Fruit fly (Drosophila melanogaster): ENCODE data around the gene Prosalpha2.
"Not testable (repeated sequence)": the region's sequence is repeated elsewhere in the genome, so short reads cannot be mapped to it uniquely, and the experiment has no call there.

The Prosalpha2 gene

DNA sequence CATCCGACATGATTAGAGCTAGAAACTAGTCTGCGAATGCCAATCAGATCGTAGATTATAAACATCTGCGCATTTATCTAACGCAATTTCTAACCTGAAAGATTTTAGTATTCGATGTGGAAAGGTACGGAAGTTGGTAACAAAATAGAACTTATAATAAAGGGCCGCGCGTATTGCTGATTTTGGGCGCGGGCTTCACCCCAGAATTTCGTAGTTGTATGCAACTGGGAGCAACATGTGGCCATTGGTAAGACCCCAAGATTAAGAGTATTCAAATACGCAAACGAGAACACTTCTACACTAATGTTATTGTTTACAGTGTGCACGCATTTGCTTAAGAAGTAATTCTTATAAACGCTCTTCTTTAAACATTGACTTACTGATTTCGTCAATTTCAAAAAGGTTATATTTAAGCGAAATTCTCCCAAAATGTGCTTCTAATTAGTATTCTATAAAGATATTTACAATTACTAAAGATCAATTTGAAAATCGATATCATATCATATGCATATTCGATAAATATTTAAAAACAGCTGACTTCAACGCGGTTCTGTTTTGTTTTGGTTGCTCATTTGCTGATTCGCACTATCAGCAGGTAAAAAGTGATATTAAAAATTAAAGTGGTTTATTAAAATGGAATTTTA is 28.9 kb downstream of the Prosalpha2 start, which contains the start of the genes CG5961 and Polr3C (continued):
- TF ChIP-seq kni (GFP tag; optimal IDR thresholded peaks at IDR 0.05) = no peak
- no peak for TF ChIP-seq Neu2 (GFP tag; optimal IDR thresholded peaks at IDR 0.05; ENCODE audit: borderline replicate concordance)
- no peak for TF ChIP-seq fru (optimal IDR thresholded peaks at IDR 0.05)
- TF ChIP-seq tup (GFP tag; optimal IDR thresholded peaks at IDR 0.05) = no peak
- TF ChIP-seq NfI (GFP tag; optimal IDR thresholded peaks at IDR 0.05) = no peak
- no peak for TF ChIP-seq CG34422 (GFP tag; IDR thresholded peaks at IDR 0.05)
- TF ChIP-seq al (GFP tag; IDR thresholded peaks at IDR 0.05) = no peak
- no peak for TF ChIP-seq slbo (GFP tag; IDR thresholded peaks at IDR 0.05)
- no peak for TF ChIP-seq Sry-β (GFP tag; optimal IDR thresholded peaks at IDR 0.05)
- TF ChIP-seq CG43689 (GFP tag; IDR thresholded peaks at IDR 0.05) = no peak
- no peak for TF ChIP-seq Spps (tag; optimal IDR thresholded peaks at IDR 0.05)
- no peak for TF ChIP-seq CG3065 (GFP tag; optimal IDR thresholded peaks at IDR 0.05)
- no peak for TF ChIP-seq fd3F (GFP tag; optimal IDR thresholded peaks at IDR 0.05)
- TF ChIP-seq CG4404 (GFP tag; IDR thresholded peaks at IDR 0.05) = no peak
- no peak for TF ChIP-seq ftz-f1 (GFP tag; optimal IDR thresholded peaks at IDR 0.05)
- TF ChIP-seq CG10267 (tag; optimal IDR thresholded peaks at IDR 0.05) = peak; percentile 45
- TF ChIP-seq sna (GFP tag; IDR thresholded peaks at IDR 0.05; ENCODE audit: partially characterized antibody) = no peak; the same call in 1 of the 2 replicates
- no peak for TF ChIP-seq CG31365 (tag; optimal IDR thresholded peaks at IDR 0.05)
- TF ChIP-seq cg (GFP tag; optimal IDR thresholded peaks at IDR 0.05) = peak; percentile 29
- TF ChIP-seq sqz (GFP tag; optimal IDR thresholded peaks at IDR 0.05) = no peak
- TF ChIP-seq ATbp (GFP tag; optimal IDR thresholded peaks at IDR 0.05) = no peak
- peak; percentile 15 for TF ChIP-seq CG8924 (tag; optimal IDR thresholded peaks at IDR 0.05)
- TF ChIP-seq Pdp1 (GFP tag; optimal IDR thresholded peaks at IDR 0.05) = no peak
- TF ChIP-seq Ssrp (tag; optimal IDR thresholded peaks at IDR 0.05) = no peak
- TF ChIP-seq HmgD (GFP tag; optimal IDR thresholded peaks at IDR 0.05) = no peak
- TF ChIP-seq CG2129 (GFP tag; IDR thresholded peaks at IDR 0.05; ENCODE audit: partially characterized antibody) = 0 out of 2 replicates have a peak, but pooled peaks have one; percentile 25
- TF ChIP-seq CG10274 (GFP tag; optimal IDR thresholded peaks at IDR 0.05) = no peak
- TF ChIP-seq Myb (GFP tag; optimal IDR thresholded peaks at IDR 0.05) = no peak
- TF ChIP-seq Rx (GFP tag; IDR thresholded peaks at IDR 0.05) = no peak
- no peak for TF ChIP-seq Fer2 (tag; optimal IDR thresholded peaks at IDR 0.05)
- no peak for TF ChIP-seq CG16863 (GFP tag; optimal IDR thresholded peaks at IDR 0.05)
- no peak for TF ChIP-seq eve (GFP tag; optimal IDR thresholded peaks at IDR 0.05)

DNA sequence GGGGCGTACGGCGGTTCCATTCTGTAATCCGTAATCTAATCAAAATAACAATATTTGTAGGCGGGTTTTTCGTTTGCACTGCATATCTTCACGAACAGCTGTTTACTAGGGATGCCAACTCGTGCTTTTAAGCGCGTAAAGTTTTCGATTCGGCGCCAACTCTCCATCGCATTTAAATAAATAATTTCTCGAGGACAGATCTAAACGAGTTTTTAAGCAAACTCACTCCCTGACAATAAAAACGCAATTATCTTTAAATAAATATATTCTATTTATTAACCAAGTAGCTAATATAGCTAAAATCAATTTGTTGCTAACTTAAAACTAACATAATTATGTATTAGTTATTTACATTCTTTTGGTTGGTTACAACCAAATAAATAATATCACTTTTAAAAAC is 34.1 kb downstream of the Prosalpha2 start, which contains the start of gene CG5608:
TSS of gene CG5608 (minus strand) at position 101 of the 400 bp plus-strand sequence.
- TF ChIP-seq CG32772 (GFP tag; IDR thresholded peaks at IDR 0.05); YL-1 (GFP tag; optimal IDR thresholded peaks at IDR 0.05); HmgD (GFP tag; optimal IDR thresholded peaks at IDR 0.05): not testable (repeated sequence)

DNA sequence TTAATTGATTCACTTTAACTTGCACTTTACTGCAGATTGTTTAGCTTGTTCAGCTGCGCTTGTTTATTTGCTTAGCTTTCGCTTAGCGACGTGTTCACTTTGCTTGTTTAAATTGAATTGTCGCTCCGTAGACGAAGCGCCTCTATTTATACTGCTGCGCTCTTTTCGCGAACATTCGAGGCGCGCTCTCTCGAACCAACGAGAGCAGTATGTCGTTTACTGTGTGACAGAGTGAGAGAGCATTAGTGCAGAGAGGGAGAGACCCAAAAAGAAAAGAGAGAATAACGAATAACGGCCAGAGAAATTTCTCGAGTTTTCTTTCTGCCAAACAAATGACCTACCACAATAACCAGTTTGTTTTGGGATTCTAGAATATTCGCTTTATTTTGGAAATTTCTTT is 36.6 kb downstream of the Prosalpha2 start, which contains the start of gene Hsp70Ba:
TSS of gene Hsp70Ba (minus strand) at position 102 of the 400 bp plus-strand sequence.
- TF ChIP-seq onecut (GFP tag; IDR thresholded peaks at IDR 0.05) (peak; percentile 66), Trl (optimal IDR thresholded peaks at IDR 0.05) (peak in 1 of 2 experiments; percentile 70)
- not testable (repeated sequence) for TF ChIP-seq Trl (GFP tag; optimal IDR thresholded peaks at IDR 0.05)

Data from whole organism, embryonic.